Worm (Caenorhabditis elegans) whole organism, L4/young adult: Measurements from ENCODE around the gene lec-8.

Source experiments
- W03F9.2 ChIP-seq: fragments of 150-350 bp; optimal IDR thresholded peaks from 2 replicates; lab custom pipeline; 2014; ENCODE audit warnings: missing biosample characterization, missing genetic modification characterization
- dao-5 ChIP-seq: sonication (generic microtip); optimal IDR thresholded peaks from 2 replicates; lab custom pipeline; 2016; ENCODE audit warnings: missing genotype, missing genetic modification characterization, moderate library complexity, missing compliant biosample characterization
- him-1 ChIP-seq: sonication (generic microtip); optimal IDR thresholded peaks from 2 replicates; lab custom pipeline; 2016; ENCODE audit warnings: missing genotype, missing genetic modification reagents, missing genetic modification characterization, missing compliant biosample characterization

DNA sequence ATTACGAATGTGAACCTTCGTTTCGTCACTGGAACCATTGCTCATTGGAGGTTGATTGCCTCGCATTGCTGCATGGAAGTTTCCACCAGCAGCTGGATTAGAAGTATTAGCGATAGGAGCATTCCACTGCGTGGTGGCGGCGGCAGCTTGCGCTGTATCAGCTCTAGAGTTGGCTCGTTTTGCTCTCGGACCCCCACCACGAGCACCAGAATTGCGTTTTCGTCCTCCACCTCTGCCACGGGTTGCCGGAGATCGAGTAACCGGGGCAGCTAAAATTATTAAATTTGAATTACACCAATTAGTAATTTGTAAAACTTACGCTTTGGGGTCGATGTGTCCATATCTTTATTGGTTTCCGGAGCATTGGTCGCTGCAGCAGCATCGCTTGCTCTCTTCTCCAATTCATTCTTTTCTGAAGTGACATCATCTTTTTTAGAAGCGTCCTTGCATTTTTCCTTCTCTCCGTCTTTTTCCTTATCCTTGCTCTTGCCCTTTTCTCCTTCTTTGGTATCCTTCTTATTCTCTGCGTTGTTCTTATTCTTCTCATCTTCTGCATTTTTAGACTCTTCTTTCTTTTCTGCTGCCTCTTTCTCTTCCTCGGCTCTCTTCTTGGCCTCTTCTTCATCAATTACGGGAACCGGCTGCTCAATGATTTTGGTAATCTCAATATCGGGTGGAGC, 36.1 kb upstream of the lec-8 start:
- TF ChIP-seq dao-5 (tag; lab: Kevin White, UChicago) (no peak), him-1 (tag; lab: Kevin White, UChicago) (no peak), W03F9.2 (tag; lab: Kevin White, UChicago) (no peak)
